Worm (Caenorhabditis elegans) whole organism, mixed stage, embryonic: ENCODE measurements around the gene F22F7.2.

ENCODE experiments used
- M03D4.4 ChIP-seq: sonication (generic microtip); optimal IDR thresholded peaks from 2 replicates; lab custom pipeline; 2017; ENCODE audit warnings: mild to moderate bottlenecking, missing genetic modification characterization, missing compliant biosample characterization
- bed-3 ChIP-seq: fragments of 200-800 bp; sonication (Bioruptor generic); optimal IDR thresholded peaks from 3 replicates; lab custom pipeline; 2018; ENCODE audit warnings: mild to moderate bottlenecking, missing genetic modification characterization, moderate library complexity, missing compliant biosample characterization
- blmp-1 ChIP-seq: fragments of 150-350 bp; optimal IDR thresholded peaks from 2 replicates; lab custom pipeline; 2014; ENCODE audit warnings: missing biosample characterization, missing genetic modification characterization
- ceh-39 ChIP-seq: fragments of 150-350 bp; optimal IDR thresholded peaks from 2 replicates; lab custom pipeline; 2014; ENCODE audit warnings: missing biosample characterization, missing genetic modification characterization
- ceh-43 ChIP-seq: fragments of 200-800 bp; sonication (Bioruptor generic); optimal IDR thresholded peaks from 2 replicates; lab custom pipeline; 2018; ENCODE audit warnings: mild to moderate bottlenecking, missing genetic modification characterization, moderate library complexity, missing compliant biosample characterization
- ceh-83 ChIP-seq: fragments of 200-800 bp; sonication (Bioruptor generic); optimal IDR thresholded peaks from 2 replicates; lab custom pipeline; 2018; ENCODE audit warnings: mild to moderate bottlenecking, missing genetic modification characterization, missing compliant biosample characterization
- ces-1 ChIP-seq: fragments of 150-350 bp; optimal IDR thresholded peaks from 2 replicates; lab custom pipeline; 2014; ENCODE audit warnings: missing biosample characterization, missing genetic modification reagents, missing genetic modification characterization
- cnd-1 ChIP-seq: fragments of 200-800 bp; sonication (Bioruptor generic); optimal IDR thresholded peaks from 2 replicates; lab custom pipeline; 2018; ENCODE audit warnings: mild to moderate bottlenecking, missing genetic modification characterization, missing compliant biosample characterization
- drap-1 ChIP-seq: fragments of 200-800 bp; sonication (Bioruptor generic); optimal IDR thresholded peaks from 3 replicates; lab custom pipeline; 2018; ENCODE audit warnings: mild to moderate bottlenecking, missing genetic modification characterization, missing compliant biosample characterization
- elt-1 ChIP-seq: sonication (generic microtip); optimal IDR thresholded peaks from 2 replicates; lab custom pipeline; 2017; ENCODE audit warnings: missing genetic modification characterization, mild to moderate bottlenecking, missing compliant biosample characterization, antibody characterized with exemption, moderate library complexity, borderline replicate concordance; ENCODE audit not compliant: insufficient read depth
- flh-1 ChIP-seq: fragments of 200-800 bp; sonication (Bioruptor generic); optimal IDR thresholded peaks from 2 replicates; lab custom pipeline; 2018; ENCODE audit warnings: mild to moderate bottlenecking, missing genetic modification characterization, moderate library complexity, missing compliant biosample characterization
- ham-2 ChIP-seq: fragments of 200-800 bp; sonication (Bioruptor generic); optimal IDR thresholded peaks from 2 replicates; lab custom pipeline; 2018; ENCODE audit warnings: mild to moderate bottlenecking, missing genetic modification characterization, missing compliant biosample characterization
- hlh-1 ChIP-seq: fragments of 150-350 bp; optimal IDR thresholded peaks from 2 replicates; lab custom pipeline; 2014; ENCODE audit warnings: missing biosample characterization, missing genetic modification reagents, missing genetic modification characterization
- lin-13 ChIP-seq: fragments of 150-350 bp; optimal IDR thresholded peaks from 2 replicates; lab custom pipeline; 2014; ENCODE audit warnings: missing biosample characterization, missing genetic modification characterization
- lin-32 ChIP-seq: fragments of 200-800 bp; sonication (Bioruptor generic); optimal IDR thresholded peaks from 2 replicates; lab custom pipeline; 2018; ENCODE audit warnings: mild to moderate bottlenecking, missing genetic modification characterization, missing compliant biosample characterization
- lsy-2 ChIP-seq: fragments of 150-350 bp; optimal IDR thresholded peaks from 2 replicates; lab custom pipeline; 2014; ENCODE audit warnings: missing biosample characterization, missing genetic modification characterization
- mab-5 ChIP-seq: fragments of 150-350 bp; optimal IDR thresholded peaks from 2 replicates; lab custom pipeline; 2014; ENCODE audit warnings: missing biosample characterization, missing genetic modification characterization
- mep-1 ChIP-seq: fragments of 150-350 bp; optimal IDR thresholded peaks from 2 replicates; lab custom pipeline; 2017; ENCODE audit warnings: missing biosample characterization, missing genetic modification reagents, missing genetic modification characterization, inconsistent platforms
- mls-2 ChIP-seq: sonication (generic microtip); optimal IDR thresholded peaks from 2 replicates; lab custom pipeline; 2016; ENCODE audit warnings: mild to moderate bottlenecking, missing genetic modification characterization, moderate library complexity, missing compliant biosample characterization
- nhr-12 ChIP-seq: fragments of 150-350 bp; optimal IDR thresholded peaks from 2 replicates; lab custom pipeline; 2014; ENCODE audit warnings: missing biosample characterization, missing genetic modification characterization
- nhr-2 ChIP-seq: fragments of 150-350 bp; optimal IDR thresholded peaks from 2 replicates; lab custom pipeline; 2014; ENCODE audit warnings: missing biosample characterization, missing genetic modification characterization
- nhr-237 ChIP-seq: fragments of 150-350 bp; optimal IDR thresholded peaks from 2 replicates; lab custom pipeline; 2014; ENCODE audit warnings: missing biosample characterization, missing genetic modification characterization
- nhr-28 ChIP-seq: fragments of 150-350 bp; optimal IDR thresholded peaks from 2 replicates; lab custom pipeline; 2014; ENCODE audit warnings: missing biosample characterization, missing genetic modification characterization
- nhr-76 ChIP-seq: sonication (generic microtip); optimal IDR thresholded peaks from 2 replicates; lab custom pipeline; 2017; ENCODE audit warnings: missing biosample characterization, missing genetic modification characterization
- pha-4 ChIP-seq: fragments of 150-350 bp; optimal IDR thresholded peaks from 2 replicates; lab custom pipeline; 2018; ENCODE audit warnings: missing biosample characterization, missing genetic modification reagents, missing genetic modification characterization
- sem-2 ChIP-seq: fragments of 200-800 bp; sonication (Bioruptor generic); optimal IDR thresholded peaks from 2 replicates; lab custom pipeline; 2018; ENCODE audit warnings: mild to moderate bottlenecking, missing genetic modification characterization, missing compliant biosample characterization
- snpc-4 ChIP-seq: fragments of 150-350 bp; optimal IDR thresholded peaks from 2 replicates; lab custom pipeline; 2014; ENCODE audit warnings: missing biosample characterization, missing genetic modification characterization
- sptf-1 ChIP-seq: sonication (generic microtip); optimal IDR thresholded peaks from 2 replicates; lab custom pipeline; 2017; ENCODE audit warnings: mild to moderate bottlenecking, missing genetic modification characterization, moderate library complexity, missing compliant biosample characterization
- tbx-8 ChIP-seq: fragments of 200-800 bp; sonication (Bioruptor generic); optimal IDR thresholded peaks from 2 replicates; lab custom pipeline; 2018; ENCODE audit warnings: mild to moderate bottlenecking, missing genetic modification characterization, moderate library complexity, missing compliant biosample characterization
- unc-120 ChIP-seq: sonication (generic microtip); optimal IDR thresholded peaks from 2 replicates; lab custom pipeline; 2017; ENCODE audit warnings: missing genetic modification characterization, missing compliant biosample characterization; ENCODE audit not compliant: poor library complexity, severe bottlenecking
- unc-39 ChIP-seq: fragments of 150-350 bp; optimal IDR thresholded peaks from 2 replicates; lab custom pipeline; 2014; ENCODE audit warnings: missing biosample characterization, missing genetic modification characterization
- unc-62 ChIP-seq: fragments of 150-350 bp; optimal IDR thresholded peaks from 2 replicates; lab custom pipeline; 2014; ENCODE audit warnings: missing biosample characterization, missing genetic modification reagents, missing genetic modification characterization
- zip-8 ChIP-seq: fragments of 150-350 bp; optimal IDR thresholded peaks from 2 replicates; lab custom pipeline; 2014; ENCODE audit warnings: missing biosample characterization, missing genetic modification characterization
- ztf-11 ChIP-seq: fragments of 150-350 bp; optimal IDR thresholded peaks from 2 replicates; lab custom pipeline; 2014; ENCODE audit warnings: missing biosample characterization, missing genetic modification characterization

The F22F7.2 gene

DNA sequence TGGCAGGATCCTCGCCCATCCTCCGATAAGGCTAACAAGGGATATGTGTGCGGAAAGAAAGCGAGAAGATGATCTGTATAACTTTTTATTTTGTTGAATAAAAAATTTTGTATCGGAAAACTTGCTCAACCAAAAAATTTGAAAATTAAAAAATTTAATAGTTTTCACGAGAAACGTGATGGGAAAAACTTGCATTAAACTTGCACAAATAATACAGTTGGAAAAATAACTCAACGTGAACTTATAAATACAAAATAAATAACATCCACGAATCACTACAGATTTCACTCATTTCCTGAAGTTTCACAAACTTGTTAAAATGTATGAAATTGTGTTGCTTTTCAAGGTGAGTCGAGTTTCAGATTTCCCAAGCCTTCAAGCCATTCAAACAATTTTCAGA lies 23.5 kb upstream of the F22F7.2 start, which contains the start of gene F36F12.7:
F36F12.7 (plus strand) TSS at position 301 of the 400 bp plus-strand sequence.
- TF ChIP-seq lsy-2: no peak
- TF ChIP-seq unc-62: no peak
- TF ChIP-seq cnd-1: no peak
- no peak for TF ChIP-seq snpc-4 (tag; lab: Kevin White, UChicago)
- TF ChIP-seq lin-32 (GFP tag; lab: Kevin White, UChicago): no peak
- TF ChIP-seq sptf-1 (tag; lab: Kevin White, UChicago): no peak
- TF ChIP-seq ceh-83 (GFP tag; lab: Kevin White, UChicago): no peak
- no peak for TF ChIP-seq ceh-39 (tag; lab: Kevin White, UChicago)
- TF ChIP-seq zip-8 (tag; lab: Kevin White, UChicago): no peak
- no peak for TF ChIP-seq hlh-1
- TF ChIP-seq lin-13 (tag; lab: Kevin White, UChicago): no peak
- TF ChIP-seq nhr-28 (tag; lab: Kevin White, UChicago): no peak
- TF ChIP-seq nhr-237: no peak
- TF ChIP-seq drap-1: no peak
- TF ChIP-seq ztf-11 (tag; lab: Kevin White, UChicago): no peak
- no peak for TF ChIP-seq nhr-2 (tag; lab: Kevin White, UChicago)
- TF ChIP-seq elt-1 (tag; lab: Kevin White, UChicago): no peak

DNA sequence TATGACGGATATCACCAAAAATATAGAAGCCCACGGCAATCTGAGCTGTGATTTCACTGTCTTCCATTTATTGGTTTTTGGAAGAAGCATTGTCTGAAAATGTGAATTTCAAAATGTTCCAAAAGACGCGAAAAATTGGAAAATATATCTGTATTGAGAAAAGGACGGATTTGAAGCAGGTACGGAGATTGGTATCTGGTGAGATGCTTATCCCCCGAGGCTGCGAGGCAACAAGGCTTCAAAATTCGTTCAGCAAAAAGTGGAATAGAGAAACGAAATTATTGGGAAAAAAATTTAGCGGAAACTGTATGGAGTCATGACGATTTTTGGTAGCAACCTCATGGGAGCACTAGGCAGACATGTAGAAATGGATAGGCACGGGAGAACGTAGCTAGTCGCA lies 19.5 kb upstream of the F22F7.2 start, which contains the start of gene F36F12.1:
F36F12.1 (minus strand) TSS at position 101 of the 400 bp plus-strand sequence.
- TF ChIP-seq blmp-1: no peak
- TF ChIP-seq flh-1 (GFP tag; lab: Kevin White, UChicago): no peak
- no peak for TF ChIP-seq drap-1
- no peak for TF ChIP-seq mls-2 (tag; lab: Kevin White, UChicago)
- TF ChIP-seq ces-1: no peak
- TF ChIP-seq nhr-76 (tag; lab: Kevin White, UChicago): no peak
- TF ChIP-seq, all 35 proteins: peak for 0

DNA sequence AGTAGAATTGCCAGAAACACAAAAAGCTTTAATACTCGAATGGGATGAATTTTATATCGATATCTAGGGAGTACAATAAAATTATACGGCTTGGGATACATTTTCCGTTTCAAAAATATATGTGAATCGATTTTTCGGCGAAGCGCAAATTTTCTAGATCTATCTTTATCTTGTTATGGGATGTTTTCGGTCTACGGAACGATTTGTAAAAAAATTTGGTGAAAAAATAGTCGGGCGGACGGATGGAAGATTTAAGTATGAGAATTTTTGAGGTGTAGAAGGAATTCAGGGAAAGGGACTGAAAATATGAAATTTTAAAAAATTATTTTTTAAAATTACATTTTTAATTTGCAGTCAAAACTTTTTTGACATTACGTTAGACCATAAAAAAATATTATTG lies 16.6 kb upstream of the F22F7.2 start, which contains the start of gene F22F7.4:
F22F7.4 (minus strand) TSS at position 101 of the 400 bp plus-strand sequence.
- TF ChIP-seq mls-2 (tag; lab: Kevin White, UChicago): no peak
- TF ChIP-seq ces-1: no peak
- TF ChIP-seq, all 35 proteins: peak for 0

- TF ChIP-seq elt-1 (tag; lab: Kevin White, UChicago) (no peak), unc-120 (tag; lab: Kevin White, UChicago) (no peak), mep-1 (tag; lab: Kevin White, UChicago) (peak; percentile 29), blmp-1 (no peak), snpc-4 (tag; lab: Kevin White, UChicago) (no peak), bed-3 (GFP tag; lab: Kevin White, UChicago) (no peak), ham-2 (GFP tag; lab: Kevin White, UChicago) (no peak), cnd-1 (no peak), drap-1 (no peak), sem-2 (GFP tag; lab: Kevin White, UChicago) (no peak), hlh-1 (no peak), mls-2 (tag; lab: Kevin White, UChicago) (no peak), pha-4 (tag; lab: Kevin White, UChicago) (peak; percentile 43), ceh-39 (tag; lab: Kevin White, UChicago) (peak; percentile 10), tbx-8 (GFP tag; lab: Kevin White, UChicago) (no peak), mab-5 (tag; lab: Kevin White, UChicago) (no peak), ceh-83 (GFP tag; lab: Kevin White, UChicago) (no peak), unc-62 (no peak), ztf-11 (tag; lab: Kevin White, UChicago) (no peak), M03D4.4 (tag; lab: Kevin White, UChicago) (no peak), nhr-2 (tag; lab: Kevin White, UChicago) (no peak), lin-32 (GFP tag; lab: Kevin White, UChicago) (no peak), lsy-2 (no peak), ceh-43 (no peak), unc-39 (tag; lab: Kevin White, UChicago) (no peak), nhr-237 (peak; percentile 49), nhr-76 (tag; lab: Kevin White, UChicago) (no peak), nhr-12 (tag; lab: Kevin White, UChicago) (no peak), ces-1 (peak; percentile 94), sptf-1 (tag; lab: Kevin White, UChicago) (no peak), flh-1 (GFP tag; lab: Kevin White, UChicago) (no peak)
Measured at ce11 chrV:2109295-2109694, 13.3 kb upstream of the F22F7.2 start, which contains the start of gene ckb-4. TSS of gene ckb-4 (minus strand) at chrV:2109434.
